Fruit fly (Drosophila melanogaster): ENCODE results near the gene CG8119.

DNA sequence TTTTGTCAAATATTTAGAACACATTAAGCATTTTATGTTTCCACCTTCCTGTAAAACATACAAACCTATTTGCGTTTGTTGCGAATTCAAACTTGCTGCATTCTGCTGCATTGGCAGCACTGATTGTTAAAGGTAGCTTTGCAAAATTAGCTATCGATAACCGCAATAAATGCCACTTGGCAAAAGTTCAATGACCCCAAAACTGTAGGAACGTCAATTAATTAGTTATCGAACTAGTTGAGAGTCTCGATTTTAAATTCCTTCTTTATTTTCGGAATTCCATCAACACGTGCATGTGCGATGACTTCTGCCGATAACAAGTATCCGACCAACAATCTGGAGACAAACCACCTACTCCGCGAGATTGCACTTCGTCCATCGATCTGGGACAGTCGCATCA, at the start of gene CG8119:
- TF ChIP-seq CG32264 (GFP tag; optimal IDR thresholded peaks at IDR 0.05) = no peak
- no peak for TF ChIP-seq OdsH (GFP tag; optimal IDR thresholded peaks at IDR 0.05)
- TF ChIP-seq Myc (optimal IDR thresholded peaks at IDR 0.05) = no peak
